Worm (Caenorhabditis elegans): ENCODE data around the gene F55A11.6.

F55A11.6 gene

ce11 chrV:11777846-11778245, 1.2 kb downstream of the F55A11.6 start (continued):
- TF ChIP-seq ceh-44 (GFP tag; IDR thresholded peaks at IDR 0.05) (no peak), zfp-2 (tag; optimal IDR thresholded peaks at IDR 0.05) (no peak), hlh-11 (tag; optimal IDR thresholded peaks at IDR 0.05) (peak; percentile 66), Y5F2A.4 (GFP tag; optimal IDR thresholded peaks at IDR 0.05) (no peak), zag-1 (tag; optimal IDR thresholded peaks at IDR 0.05) (no peak), ZK337.2 (GFP tag; IDR thresholded peaks at IDR 0.05) (no peak), pqm-1 (tag; optimal IDR thresholded peaks at IDR 0.05) (peak; percentile 72), mep-1 (tag; optimal IDR thresholded peaks at IDR 0.05) (peak; percentile 44), ZK546.5 (tag; optimal IDR thresholded peaks at IDR 0.05) (no peak), ama-1 (optimal IDR thresholded peaks at IDR 0.05) (no peak), lin-13 (GFP tag; optimal IDR thresholded peaks at IDR 0.05) (no peak), nhr-48 (tag; optimal IDR thresholded peaks at IDR 0.05) (no peak), R02D3.7 (tag; optimal IDR thresholded peaks at IDR 0.05) (no peak), lsy-2 (tag; optimal IDR thresholded peaks at IDR 0.05) (peak in 1 of 2 experiments; percentile 30), unc-130 (GFP tag; optimal IDR thresholded peaks at IDR 0.05) (no peak), dmd-8 (GFP tag; IDR thresholded peaks at IDR 0.05) (no peak), nhr-102 (tag; optimal IDR thresholded peaks at IDR 0.05) (no peak), daf-19 (GFP tag; conservative IDR thresholded peaks at IDR 0.05) (no peak), dve-1 (tag; optimal IDR thresholded peaks at IDR 0.05; ENCODE audit: insufficient read depth) (peak; percentile 75), F44E2.7 (GFP tag; IDR thresholded peaks at IDR 0.05) (no peak), ztf-7 (tag; optimal IDR thresholded peaks at IDR 0.05) (no peak), hlh-30 (tag; optimal IDR thresholded peaks at IDR 0.05; ENCODE audit: insufficient read depth) (peak; percentile 32), set-16 (GFP tag; IDR thresholded peaks at IDR 0.05) (no peak), ceh-28 (tag; optimal IDR thresholded peaks at IDR 0.05) (no peak), F37D6.2 (tag; optimal IDR thresholded peaks at IDR 0.05) (no peak), snpc-1.2 (GFP tag; IDR thresholded peaks at IDR 0.05) (no peak), dmd-6 (GFP tag; IDR thresholded peaks at IDR 0.05) (peak; percentile 58), sdz-12 (GFP tag; optimal IDR thresholded peaks at IDR 0.05) (no peak), jun-1 (tag; optimal IDR thresholded peaks at IDR 0.05) (no peak), saeg-2 (GFP tag; IDR thresholded peaks at IDR 0.05) (no peak), lin-15B (tag; optimal IDR thresholded peaks at IDR 0.05) (no peak), T20F7.1 (GFP tag; optimal IDR thresholded peaks at IDR 0.05) (no peak), duxl-1 (tag; optimal IDR thresholded peaks at IDR 0.05; ENCODE audit: poor library complexity) (no peak), dpl-1 (GFP tag; optimal IDR thresholded peaks at IDR 0.05) (no peak), ztf-11 (tag; optimal IDR thresholded peaks at IDR 0.05) (no peak), attf-4 (tag; optimal IDR thresholded peaks at IDR 0.05) (no peak), F26F4.8 (GFP tag; conservative IDR thresholded peaks at IDR 0.05) (no peak), skn-1 (tag; optimal IDR thresholded peaks at IDR 0.05) (no peak), nhr-10 (tag; optimal IDR thresholded peaks at IDR 0.05) (no peak), cey-2 (tag; optimal IDR thresholded peaks at IDR 0.05; ENCODE audit: borderline replicate concordance, insufficient read depth) (no peak), aha-1 (tag) (no peak), snpc-4 (tag; optimal IDR thresholded peaks at IDR 0.05) (no peak), mdl-1 (tag; optimal IDR thresholded peaks at IDR 0.05) (peak in 1 of 2 experiments; percentile 14), pha-4 (GFP tag; IDR thresholded peaks at IDR 0.05) (no peak), pha-4 (tag; optimal IDR thresholded peaks at IDR 0.05) (no peak), nhr-11 (tag; optimal IDR thresholded peaks at IDR 0.05) (peak; percentile 14), nhr-77 (tag; optimal IDR thresholded peaks at IDR 0.05) (no peak), hif-1 (tag; optimal IDR thresholded peaks at IDR 0.05) (no peak), gei-8 (GFP tag; optimal IDR thresholded peaks at IDR 0.05) (no peak), nhr-6 (tag; optimal IDR thresholded peaks at IDR 0.05) (no peak), spr-3 (GFP tag; optimal IDR thresholded peaks at IDR 0.05) (no peak), dmd-9 (GFP tag; IDR thresholded peaks at IDR 0.05) (no peak), rbr-2 (tag; optimal IDR thresholded peaks at IDR 0.05) (no peak)

All from whole organism, L4 larva.